Fruit fly (Drosophila melanogaster) S2 (cell line): ENCODE measurements around the gene Socs36E.

Experiments
- CG8478 ChIP-seq: fragments of >200 bp; optimal IDR thresholded peaks from 2 replicates; lab custom pipeline; 2018
- CTCF ChIP-seq, 2 experiments: fragments of >200 bp; optimal IDR thresholded peaks; 2 replicates each; lab custom pipeline; 2018

DNA sequence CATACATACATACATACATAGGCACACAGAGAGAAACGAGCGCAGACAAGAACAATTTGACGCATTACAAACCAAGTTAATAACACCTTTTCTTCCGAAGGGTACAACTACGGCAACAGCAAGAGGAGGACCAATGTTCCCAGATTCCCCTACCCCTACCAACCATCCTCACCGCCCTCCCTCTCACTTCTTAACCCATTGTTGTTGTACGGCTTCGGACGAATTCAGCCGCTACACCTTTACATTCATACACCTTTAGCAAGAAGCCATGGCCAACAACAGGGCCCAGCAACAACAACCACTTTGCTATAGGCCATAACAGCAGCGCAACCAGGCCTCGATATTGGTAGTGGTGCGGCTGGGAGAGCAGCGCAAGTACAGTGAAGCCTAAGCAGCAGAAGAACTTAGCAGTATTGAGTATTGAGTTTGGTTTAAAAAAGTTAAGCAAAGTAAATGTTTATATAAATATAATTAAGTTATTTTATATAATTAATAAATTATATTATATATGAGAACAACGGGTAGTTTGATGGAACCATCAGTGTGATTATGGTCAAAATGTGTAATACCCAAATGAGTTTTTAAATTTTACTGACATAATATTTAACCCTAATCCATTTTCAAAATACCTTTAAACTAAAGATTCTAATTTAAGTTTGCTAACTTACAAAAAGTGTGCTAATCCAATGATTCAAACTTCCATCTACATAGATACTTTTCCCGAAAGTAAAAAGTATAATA lies 1.7 kb downstream of the Socs36E start:
- TF ChIP-seq CG8478 (lab: Kevin White, UChicago) (no peak), CTCF (optimal IDR thresholded peaks at IDR 0.05; lab: Kevin White, UChicago) (no peak)
